Worm (Caenorhabditis elegans) whole organism, late embryonic: ENCODE measurements around the gene egl-43.
"Not testable (repeated sequence)": the region's sequence is repeated elsewhere in the genome, so short reads cannot be mapped to it uniquely, and the experiment has no call there.

Experiments
- C08G9.2 ChIP-seq: sonication (generic microtip); optimal IDR thresholded peaks from 2 replicates; lab custom pipeline; 2016; ENCODE audit warnings: mild to moderate bottlenecking, missing genetic modification characterization, moderate library complexity, missing compliant biosample characterization
- K02D7.2 ChIP-seq: sonication (generic microtip); optimal IDR thresholded peaks from 2 replicates; lab custom pipeline; 2017; ENCODE audit warnings: mild to moderate bottlenecking, missing genetic modification characterization, missing compliant biosample characterization
- Y22D7AL.16 ChIP-seq: sonication (generic microtip); optimal IDR thresholded peaks from 2 replicates; lab custom pipeline; 2016; ENCODE audit warnings: missing genetic modification characterization, missing compliant biosample characterization
- ama-1 ChIP-seq: fragments of 150-350 bp; optimal IDR thresholded peaks from 2 replicates; lab custom pipeline; 2014
- ceh-18 ChIP-seq: sonication (generic microtip); optimal IDR thresholded peaks from 2 replicates; lab custom pipeline; 2016; ENCODE audit warnings: missing genetic modification characterization, missing compliant biosample characterization
- ceh-22 ChIP-seq: sonication (generic microtip); optimal IDR thresholded peaks from 2 replicates; lab custom pipeline; 2017; ENCODE audit warnings: missing biosample characterization, missing genetic modification characterization
- ceh-24 ChIP-seq: sonication (generic microtip); optimal IDR thresholded peaks from 2 replicates; lab custom pipeline; 2016; ENCODE audit warnings: mild to moderate bottlenecking, missing genetic modification characterization, missing compliant biosample characterization
- ceh-31 ChIP-seq: sonication (generic microtip); optimal IDR thresholded peaks from 2 replicates; lab custom pipeline; 2016; ENCODE audit warnings: missing genetic modification characterization, missing compliant biosample characterization
- ceh-48 ChIP-seq: sonication (generic microtip); optimal IDR thresholded peaks from 2 replicates; lab custom pipeline; 2016; ENCODE audit warnings: missing genetic modification characterization, inconsistent platforms, missing compliant biosample characterization
- che-1 ChIP-seq: sonication (generic microtip); optimal IDR thresholded peaks from 2 replicates; lab custom pipeline; 2016; ENCODE audit warnings: mild to moderate bottlenecking, missing genetic modification characterization, missing compliant biosample characterization
- dmd-4 ChIP-seq: sonication (generic microtip); optimal IDR thresholded peaks from 2 replicates; lab custom pipeline; 2016; ENCODE audit warnings: borderline replicate concordance, missing genetic modification characterization, missing compliant biosample characterization
- dve-1 ChIP-seq: sonication (generic microtip); optimal IDR thresholded peaks from 2 replicates; lab custom pipeline; 2017; ENCODE audit warnings: antibody characterized with exemption, mild to moderate bottlenecking, missing genetic modification characterization, missing compliant biosample characterization
- elt-2 ChIP-seq: sonication (generic microtip); optimal IDR thresholded peaks from 2 replicates; lab custom pipeline; 2016; ENCODE audit warnings: missing genetic modification reagents, missing genetic modification characterization, missing compliant biosample characterization
- elt-4 ChIP-seq: sonication (generic microtip); optimal IDR thresholded peaks from 2 replicates; lab custom pipeline; 2016; ENCODE audit warnings: missing genetic modification characterization, missing compliant biosample characterization
- gmeb-2 ChIP-seq: sonication (generic microtip); optimal IDR thresholded peaks from 2 replicates; lab custom pipeline; 2016; ENCODE audit warnings: missing genetic modification characterization, inconsistent platforms, missing compliant biosample characterization
- hlh-13 ChIP-seq: fragments of 200-800 bp; sonication (Bioruptor generic); optimal IDR thresholded peaks from 2 replicates; lab custom pipeline; 2018; ENCODE audit warnings: mild to moderate bottlenecking, missing genetic modification characterization, missing compliant biosample characterization
- hlh-15 ChIP-seq: sonication (generic microtip); optimal IDR thresholded peaks from 2 replicates; lab custom pipeline; 2016; ENCODE audit warnings: missing genetic modification characterization, missing compliant biosample characterization
- hlh-30 ChIP-seq: sonication (generic microtip); optimal IDR thresholded peaks from 2 replicates; lab custom pipeline; 2017; ENCODE audit warnings: antibody characterized with exemption, missing genetic modification characterization, missing compliant biosample characterization; ENCODE audit not compliant: insufficient read depth
- lin-11 ChIP-seq: fragments of 200-800 bp; sonication (Bioruptor generic); optimal IDR thresholded peaks from 2 replicates; lab custom pipeline; 2018; ENCODE audit warnings: mild to moderate bottlenecking, missing genetic modification characterization, missing compliant biosample characterization
- pax-1 ChIP-seq: fragments of 150-350 bp; optimal IDR thresholded peaks from 2 replicates; lab custom pipeline; 2014; ENCODE audit warnings: missing biosample characterization, missing genetic modification characterization
- pqm-1 ChIP-seq: sonication (generic microtip); optimal IDR thresholded peaks from 2 replicates; lab custom pipeline; 2016; ENCODE audit warnings: missing genetic modification characterization, missing compliant biosample characterization
- pros-1 ChIP-seq: fragments of 150-350 bp; optimal IDR thresholded peaks from 2 replicates; lab custom pipeline; 2014; ENCODE audit warnings: missing biosample characterization, missing genetic modification reagents, missing genetic modification characterization
- ref-2 ChIP-seq: sonication (generic microtip); optimal IDR thresholded peaks from 2 replicates; lab custom pipeline; 2016; ENCODE audit warnings: missing genetic modification characterization, missing compliant biosample characterization
- sox-4 ChIP-seq: sonication (generic microtip); optimal IDR thresholded peaks from 2 replicates; lab custom pipeline; 2017; ENCODE audit warnings: mild to moderate bottlenecking, missing genetic modification characterization, inconsistent platforms, missing compliant biosample characterization
- syd-9 ChIP-seq: sonication (generic microtip); optimal IDR thresholded peaks from 2 replicates; lab custom pipeline; 2016; ENCODE audit warnings: mild to moderate bottlenecking, missing genetic modification characterization, moderate library complexity, missing compliant biosample characterization
- unc-3 ChIP-seq, 2 experiments: fragments of 200-800 bp in 1 of 2; sonication (Bioruptor generic) in 1 of 2; sonication (generic microtip) in 1 of 2; conservative IDR thresholded peaks in 1 of 2; optimal IDR thresholded peaks in 1 of 2; 2 replicates each; pipeline versions ENCODE4 v1.3.6 to Lab custom; 2016 to 2022; ENCODE audit warnings: missing compliant biosample characterization in 2 of 2, missing genetic modification characterization in 2 of 2, missing genetic modification reagents in 1 of 2
- unc-42 ChIP-seq: sonication (generic microtip); optimal IDR thresholded peaks from 2 replicates; lab custom pipeline; 2016; ENCODE audit warnings: missing genotype, missing genetic modification characterization, missing compliant biosample characterization
- unc-55 ChIP-seq: sonication (generic microtip); optimal IDR thresholded peaks from 2 replicates; lab custom pipeline; 2017; ENCODE audit warnings: missing biosample characterization, missing genetic modification reagents, missing genetic modification characterization
- ztf-16 ChIP-seq: sonication (generic microtip); optimal IDR thresholded peaks from 2 replicates; lab custom pipeline; 2017; ENCODE audit warnings: missing genetic modification characterization, missing compliant biosample characterization

egl-43 gene

ce11 chrII:9989533-9989932 is 34.5 kb downstream of the egl-43 start:
- TF ChIP-seq syd-9 (tag; lab: Kevin White, UChicago) (no peak), ceh-18 (tag; lab: Kevin White, UChicago) (peak; percentile 11)

- no peak for TF ChIP-seq dve-1 (tag; lab: Kevin White, UChicago)
These were observed 35.8 kb downstream of the egl-43 start, which contains the start of gene lec-3 for ce11 chrII:9990812-9991211. Gene lec-3, plus strand, starts transcription at chrII:9991112.

ce11 chrII:9992474-9992873 is 37.5 kb downstream of the egl-43 start:
- TF ChIP-seq C08G9.2 (tag; lab: Kevin White, UChicago) = no peak
- TF ChIP-seq unc-42 (tag; lab: Kevin White, UChicago) = peak; percentile 49

- no peak for TF ChIP-seq K02D7.2 (tag; lab: Kevin White, UChicago)
- TF ChIP-seq dmd-4 (tag; lab: Kevin White, UChicago) = no peak
- no peak for TF ChIP-seq ceh-48
- TF ChIP-seq unc-55 (GFP tag; lab: Kevin White, UChicago) = no peak
- TF ChIP-seq ref-2 (tag; lab: Kevin White, UChicago) = no peak
- no peak for TF ChIP-seq pax-1
- TF ChIP-seq sox-4 = no peak
- no peak for TF ChIP-seq gmeb-2 (tag; lab: Kevin White, UChicago)
- no peak for TF ChIP-seq lin-11 (tag; lab: Kevin White, UChicago)
- TF ChIP-seq ceh-31 (tag; lab: Kevin White, UChicago) = no peak
- TF ChIP-seq elt-4 (tag; lab: Kevin White, UChicago) = no peak
- TF ChIP-seq che-1 (tag; lab: Kevin White, UChicago) = no peak
- TF ChIP-seq hlh-30 (tag; lab: Kevin White, UChicago) = no peak
- TF ChIP-seq, all 69 proteins: peak for 0
These were observed 39.7 kb downstream of the egl-43 start for ce11 chrII:9994679-9995078.

- TF ChIP-seq unc-3 (GFP tag; conservative IDR thresholded peaks at IDR 0.05; lab: Robert Waterston, UW) = no peak
- no peak for TF ChIP-seq unc-3 (tag; optimal IDR thresholded peaks at IDR 0.05; lab: Kevin White, UChicago)
- TF ChIP-seq dve-1 (tag; lab: Kevin White, UChicago) = no peak
- no peak for TF ChIP-seq ztf-16
- no peak for TF ChIP-seq hlh-30 (tag; lab: Kevin White, UChicago)
- peak; percentile 76 for TF ChIP-seq pqm-1 (tag; lab: Kevin White, UChicago)
- TF ChIP-seq hlh-13 (GFP tag; lab: Kevin White, UChicago) = no peak
- no peak for TF ChIP-seq Y22D7AL.16
- no peak for TF ChIP-seq ceh-31 (tag; lab: Kevin White, UChicago)
- TF ChIP-seq elt-2 = peak; percentile 90
- no peak for TF ChIP-seq ceh-24 (tag; lab: Kevin White, UChicago)
- no peak for TF ChIP-seq K02D7.2 (tag; lab: Kevin White, UChicago)
- no peak for TF ChIP-seq elt-4 (tag; lab: Kevin White, UChicago)
- no peak for TF ChIP-seq hlh-15
- no peak for TF ChIP-seq ceh-48
These were observed 46.1 kb downstream of the egl-43 start, which contains the start of gene nlt-1 for ce11 chrII:10001065-10001464. Gene nlt-1, minus strand, starts transcription at chrII:10001142.

- TF ChIP-seq pros-1 (tag; lab: Kevin White, UChicago) (no peak), ceh-31 (tag; lab: Kevin White, UChicago) (no peak)
These were observed 46.6 kb downstream of the egl-43 start, which contains the start of gene ZK892.3 for ce11 chrII:10001546-10001945. Gene ZK892.3, plus strand, starts transcription at chrII:10001846.

- not testable (repeated sequence) for TF ChIP-seq C08G9.2 (tag; lab: Kevin White, UChicago); ama-1 (lab: Kevin White, UChicago); ceh-22
These were observed 51.3 kb downstream of the egl-43 start, which contains the start of gene ZK892.4 for ce11 chrII:10006266-10006665. Gene ZK892.4, plus strand, starts transcription at chrII:10006566.
